Worm (Caenorhabditis elegans): ENCODE data around the gene B0303.14.

- TF ChIP-seq egl-44 (GFP tag; IDR thresholded peaks at IDR 0.05): no peak
- no peak for TF ChIP-seq tlf-1 (GFP tag; optimal IDR thresholded peaks at IDR 0.05)
- no peak for TF ChIP-seq pha-4 (tag; optimal IDR thresholded peaks at IDR 0.05)
- no peak for TF ChIP-seq dpff-1 (tag; optimal IDR thresholded peaks at IDR 0.05)
- no peak for TF ChIP-seq hlh-12 (tag; optimal IDR thresholded peaks at IDR 0.05)
- TF ChIP-seq unc-62 (GFP tag; optimal IDR thresholded peaks at IDR 0.05): no peak
- no peak for TF ChIP-seq nfya-2 (GFP tag; IDR thresholded peaks at IDR 0.05)
- no peak for TF ChIP-seq lin-35 (GFP tag; optimal IDR thresholded peaks at IDR 0.05)
- no peak for TF ChIP-seq B0035.1 (tag; optimal IDR thresholded peaks at IDR 0.05)
These were observed 3.8 kb upstream of the B0303.14 start, which contains the start of gene hipr-1 for ce11 chrIII:8719769-8720252.
